Fruit fly (Drosophila melanogaster): ENCODE results near the gene CG11398.

CG11398 gene

dm6 chrX:1236475-1236874, 21.5 kb upstream of the CG11398 start, which contains the start of gene CG3638 (continued):
- TF ChIP-seq vfl (GFP tag; optimal IDR thresholded peaks at IDR 0.05), result peak; percentile 33
- no peak for TF ChIP-seq CG16815 (GFP tag; optimal IDR thresholded peaks at IDR 0.05)
- TF ChIP-seq Camta (GFP tag; optimal IDR thresholded peaks at IDR 0.05), result peak; percentile 31
- TF ChIP-seq CG5953 (GFP tag; IDR thresholded peaks at IDR 0.05), result no peak
- TF ChIP-seq hbn (GFP tag; IDR thresholded peaks at IDR 0.05; ENCODE audit: partially characterized antibody), result peak; percentile 76
- no peak for TF ChIP-seq CG17385 (GFP tag; optimal IDR thresholded peaks at IDR 0.05)
- peak; percentile 6 for TF ChIP-seq CG18764 (GFP tag; optimal IDR thresholded peaks at IDR 0.05)
- TF ChIP-seq mld (GFP tag; IDR thresholded peaks at IDR 0.05; ENCODE audit: partially characterized antibody), result no peak; the same call in 2 of the 3 replicates
- TF ChIP-seq CG30020 (tag; optimal IDR thresholded peaks at IDR 0.05), result peak; percentile 16
- TF ChIP-seq D19B (GFP tag; optimal IDR thresholded peaks at IDR 0.05), result no peak
- TF ChIP-seq row (GFP tag; IDR thresholded peaks at IDR 0.05), result peak; percentile 46
- no peak for TF ChIP-seq dimm (GFP tag; IDR thresholded peaks at IDR 0.05)
- TF ChIP-seq caup (GFP tag; optimal IDR thresholded peaks at IDR 0.05; ENCODE audit: severe bottlenecking), result no peak
- no peak for TF ChIP-seq CG13296 (GFP tag; optimal IDR thresholded peaks at IDR 0.05)
- TF ChIP-seq CG2199 (GFP tag; IDR thresholded peaks at IDR 0.05), result no peak
- peak; percentile 8 for TF ChIP-seq CG2678 (tag; optimal IDR thresholded peaks at IDR 0.05)
- TF ChIP-seq HLH3B (GFP tag; IDR thresholded peaks at IDR 0.05), result no peak
- peak; percentile 89 for TF ChIP-seq BEAF-32 (GFP tag; optimal IDR thresholded peaks at IDR 0.05)
- TF ChIP-seq BtbVII (GFP tag; optimal IDR thresholded peaks at IDR 0.05), result no peak
- TF ChIP-seq tup (GFP tag; optimal IDR thresholded peaks at IDR 0.05), result no peak
- no peak for TF ChIP-seq croc (GFP tag; conservative IDR thresholded peaks at IDR 0.05)
- no peak for TF ChIP-seq sens-2 (GFP tag; IDR thresholded peaks at IDR 0.05)
- TF ChIP-seq Pdp1 (GFP tag; optimal IDR thresholded peaks at IDR 0.05), result peak in 1 of 2 experiments; percentile 31
- TF ChIP-seq Dll (GFP tag; IDR thresholded peaks at IDR 0.05; ENCODE audit: partially characterized antibody), result peak; percentile 78
- peak; percentile 7 for TF ChIP-seq abd-A (tag; optimal IDR thresholded peaks at IDR 0.05)
- peak; percentile 8 for TF ChIP-seq Mad (GFP tag; optimal IDR thresholded peaks at IDR 0.05)
- TF ChIP-seq pnt (GFP tag; optimal IDR thresholded peaks at IDR 0.05), result no peak
- TF ChIP-seq CG11723 (GFP tag; optimal IDR thresholded peaks at IDR 0.05), result no peak
- no peak for TF ChIP-seq h (optimal IDR thresholded peaks at IDR 0.05)
- no peak for TF ChIP-seq z (GFP tag; IDR thresholded peaks at IDR 0.05)
- no peak for TF ChIP-seq CG32772 (GFP tag; IDR thresholded peaks at IDR 0.05)
- TF ChIP-seq fd96Cb (tag; optimal IDR thresholded peaks at IDR 0.05), result no peak
- TF ChIP-seq Ets65A (GFP tag), result peak; percentile 92
- no peak for TF ChIP-seq ind (GFP tag; optimal IDR thresholded peaks at IDR 0.05)
- TF ChIP-seq unc-4 (GFP tag; IDR thresholded peaks at IDR 0.05; ENCODE audit: partially characterized antibody), result peak; percentile 84
- TF ChIP-seq cg (GFP tag; optimal IDR thresholded peaks at IDR 0.05), result peak; percentile 73
- no peak for TF ChIP-seq ssp (GFP tag; IDR thresholded peaks at IDR 0.05)
- peak; percentile 78 for TF ChIP-seq CG42726 (GFP tag; IDR thresholded peaks at IDR 0.05; ENCODE audit: partially characterized antibody)
- no peak for TF ChIP-seq CG10321 (GFP tag; IDR thresholded peaks at IDR 0.05)
- TF ChIP-seq nau (GFP tag; optimal IDR thresholded peaks at IDR 0.05), result no peak
- peak; percentile 28 for TF ChIP-seq CG11504 (tag; optimal IDR thresholded peaks at IDR 0.05)
- peak; percentile 37 for TF ChIP-seq CG2120 (GFP tag; optimal IDR thresholded peaks at IDR 0.05)
- TF ChIP-seq nerfin-2 (GFP tag; IDR thresholded peaks at IDR 0.05; ENCODE audit: partially characterized antibody), result peak; percentile 13; the same call in 1 of the 2 replicates
- peak; percentile 68 for TF ChIP-seq CG13624 (GFP tag; optimal IDR thresholded peaks at IDR 0.05)
- TF ChIP-seq Atf3 (GFP tag; optimal IDR thresholded peaks at IDR 0.05), result peak; percentile 60
- TF ChIP-seq CG10959 (GFP tag; IDR thresholded peaks at IDR 0.05), result no peak
- TF ChIP-seq NfI (GFP tag; optimal IDR thresholded peaks at IDR 0.05), result peak; percentile 16
- TF ChIP-seq Blimp-1 (GFP tag; optimal IDR thresholded peaks at IDR 0.05), result no peak
- no peak for TF ChIP-seq hth (optimal IDR thresholded peaks at IDR 0.05)
- peak; percentile 16 for TF ChIP-seq CG9609 (GFP tag; optimal IDR thresholded peaks at IDR 0.05)
- TF ChIP-seq CG3847 (GFP tag; IDR thresholded peaks at IDR 0.05), result peak; percentile 36; the same call in 1 of the 2 replicates

Data from whole organism, embryonic.